Fruit fly (Drosophila melanogaster): ENCODE measurements around the gene Ank2.

Ank2 gene

dm6 chr3L:7717863-7718560 lies at the start of gene Ank2:
Gene Ank2 (minus strand): TSS chr3L:7718395.
- TF ChIP-seq Myc (optimal IDR thresholded peaks at IDR 0.05) (no peak), insv (optimal IDR thresholded peaks at IDR 0.05) (no peak), Sin3A (optimal IDR thresholded peaks at IDR 0.05) (no peak)

dm6 chr3L:7759835-7760780 lies 41.9 kb upstream of the Ank2 start, which contains the start of gene Hn:
Gene Hn (plus strand): TSS chr3L:7760453.
- TF ChIP-seq h (optimal IDR thresholded peaks at IDR 0.05) (no peak), insv (optimal IDR thresholded peaks at IDR 0.05) (no peak), Myc (optimal IDR thresholded peaks at IDR 0.05) (no peak), Sin3A (optimal IDR thresholded peaks at IDR 0.05) (no peak), ttk (optimal IDR thresholded peaks at IDR 0.05) (no peak), psq (optimal IDR thresholded peaks at IDR 0.05) (no peak)

dm6 chr3L:7754109-7754508 lies 35.9 kb upstream of the Ank2 start, which contains the start of gene CG7409:
Gene CG7409 (plus strand): TSS chr3L:7754409.
- TF ChIP-seq ttk (optimal IDR thresholded peaks at IDR 0.05) (no peak), insv (optimal IDR thresholded peaks at IDR 0.05) (no peak), Myc (optimal IDR thresholded peaks at IDR 0.05) (no peak), psq (optimal IDR thresholded peaks at IDR 0.05) (no peak)

dm6 chr3L:7747044-7747443 lies 28.8 kb upstream of the Ank2 start, which contains the start of gene CG13685:
Gene CG13685 (plus strand): TSS chr3L:7747344.
- TF ChIP-seq h (optimal IDR thresholded peaks at IDR 0.05) (no peak), Myc (optimal IDR thresholded peaks at IDR 0.05) (no peak), ttk (optimal IDR thresholded peaks at IDR 0.05) (no peak), Sin3A (optimal IDR thresholded peaks at IDR 0.05) (no peak), insv (optimal IDR thresholded peaks at IDR 0.05) (no peak), psq (optimal IDR thresholded peaks at IDR 0.05) (no peak)

- no peak for TF ChIP-seq ttk (optimal IDR thresholded peaks at IDR 0.05)
Observed at dm6 chr3L:7743741-7744140, 25.5 kb upstream of the Ank2 start.

dm6 chr3L:7742941-7743340 lies 24.7 kb upstream of the Ank2 start, which contains the start of gene Snmp2:
Gene Snmp2 (minus strand): TSS chr3L:7743041.
- TF ChIP-seq psq (optimal IDR thresholded peaks at IDR 0.05) (no peak), h (optimal IDR thresholded peaks at IDR 0.05) (no peak), Sin3A (optimal IDR thresholded peaks at IDR 0.05) (no peak), Myc (optimal IDR thresholded peaks at IDR 0.05) (no peak), insv (optimal IDR thresholded peaks at IDR 0.05) (no peak), ttk (optimal IDR thresholded peaks at IDR 0.05) (no peak)

dm6 chr3L:7741953-7742352 lies 23.8 kb upstream of the Ank2 start:
- TF ChIP-seq psq (optimal IDR thresholded peaks at IDR 0.05) = no peak

- TF ChIP-seq h (optimal IDR thresholded peaks at IDR 0.05) = no peak
- no peak for TF ChIP-seq ttk (optimal IDR thresholded peaks at IDR 0.05)
- no peak for TF ChIP-seq Myc (optimal IDR thresholded peaks at IDR 0.05)
- no peak for TF ChIP-seq Sin3A (optimal IDR thresholded peaks at IDR 0.05)
- no peak for TF ChIP-seq insv (optimal IDR thresholded peaks at IDR 0.05)
- no peak for TF ChIP-seq psq (optimal IDR thresholded peaks at IDR 0.05)
Observed at dm6 chr3L:7732141-7732748, 14.1 kb upstream of the Ank2 start, which contains the start of gene CG8492. Gene CG8492 (minus strand): TSS chr3L:7732191.

- no peak for TF ChIP-seq insv (optimal IDR thresholded peaks at IDR 0.05)
- TF ChIP-seq Sin3A (optimal IDR thresholded peaks at IDR 0.05) = no peak
- no peak for TF ChIP-seq ttk (optimal IDR thresholded peaks at IDR 0.05)
- no peak for TF ChIP-seq h (optimal IDR thresholded peaks at IDR 0.05)
- no peak for TF ChIP-seq psq (optimal IDR thresholded peaks at IDR 0.05)
- no peak for TF ChIP-seq Myc (optimal IDR thresholded peaks at IDR 0.05)
Observed at dm6 chr3L:7726690-7727089, 8.5 kb upstream of the Ank2 start.

- TF ChIP-seq ttk (optimal IDR thresholded peaks at IDR 0.05) (no peak), h (optimal IDR thresholded peaks at IDR 0.05) (no peak), insv (optimal IDR thresholded peaks at IDR 0.05) (no peak), Myc (optimal IDR thresholded peaks at IDR 0.05) (no peak), psq (optimal IDR thresholded peaks at IDR 0.05) (no peak), Sin3A (optimal IDR thresholded peaks at IDR 0.05) (no peak)
Observed at dm6 chr3L:7726285-7726684, 8.1 kb upstream of the Ank2 start, which contains the start of gene CG7457. Gene CG7457 (minus strand): TSS chr3L:7726473.

dm6 chr3L:7721527-7721926 lies 3.3 kb upstream of the Ank2 start:
- TF ChIP-seq h (optimal IDR thresholded peaks at IDR 0.05) (no peak), ttk (optimal IDR thresholded peaks at IDR 0.05) (no peak), Sin3A (optimal IDR thresholded peaks at IDR 0.05) (no peak), psq (optimal IDR thresholded peaks at IDR 0.05) (no peak), Myc (optimal IDR thresholded peaks at IDR 0.05) (no peak), insv (optimal IDR thresholded peaks at IDR 0.05) (no peak)

dm6 chr3L:7719418-7719789 lies 1.2 kb upstream of the Ank2 start:
- TF ChIP-seq psq (optimal IDR thresholded peaks at IDR 0.05) = no peak

Measured in Kc167 (cell line).